Worm (Caenorhabditis elegans) whole organism, late embryonic: ENCODE measurements around the gene clp-7.
A peak's percentile ranks its signal among the peaks of the same experiment; 100 is the strongest.

Experiments
- C08G9.2 ChIP-seq: sonication (generic microtip); optimal IDR thresholded peaks from 2 replicates; lab custom pipeline; 2016; ENCODE audit warnings: mild to moderate bottlenecking, missing genetic modification characterization, moderate library complexity, missing compliant biosample characterization
- C38D4.7 ChIP-seq: fragments of 200-800 bp; sonication (Bioruptor generic); optimal IDR thresholded peaks from 2 replicates; lab custom pipeline; 2018; ENCODE audit warnings: mild to moderate bottlenecking, missing genetic modification characterization, moderate library complexity, missing compliant biosample characterization
- F13H6.1 ChIP-seq: sonication (generic microtip); optimal IDR thresholded peaks from 2 replicates; lab custom pipeline; 2016; ENCODE audit warnings: missing genetic modification characterization, missing compliant biosample characterization
- K09A11.1 ChIP-seq: sonication (generic microtip); optimal IDR thresholded peaks from 2 replicates; lab custom pipeline; 2017; ENCODE audit warnings: antibody characterized with exemption, mild to moderate bottlenecking, missing genetic modification characterization, missing compliant biosample characterization; ENCODE audit not compliant: insufficient read depth
- T23F11.4 ChIP-seq: fragments of 200-800 bp; sonication (Bioruptor generic); optimal IDR thresholded peaks from 2 replicates; lab custom pipeline; 2018; ENCODE audit warnings: mild to moderate bottlenecking, missing genetic modification characterization, missing compliant biosample characterization
- Y22D7AL.16 ChIP-seq: sonication (generic microtip); optimal IDR thresholded peaks from 2 replicates; lab custom pipeline; 2016; ENCODE audit warnings: missing genetic modification characterization, missing compliant biosample characterization
- ahr-1 ChIP-seq: sonication (generic microtip); optimal IDR thresholded peaks from 2 replicates; lab custom pipeline; 2016; ENCODE audit warnings: missing genetic modification characterization, missing compliant biosample characterization
- ceh-2 ChIP-seq: sonication (generic microtip); optimal IDR thresholded peaks from 2 replicates; lab custom pipeline; 2016; ENCODE audit warnings: missing genotype, missing genetic modification characterization, missing compliant biosample characterization
- ceh-30 ChIP-seq: fragments of 150-350 bp; optimal IDR thresholded peaks from 2 replicates; lab custom pipeline; 2014; ENCODE audit warnings: missing biosample characterization, missing genetic modification characterization
- ceh-34 ChIP-seq: sonication (generic microtip); optimal IDR thresholded peaks from 2 replicates; lab custom pipeline; 2016; ENCODE audit warnings: mild to moderate bottlenecking, missing genetic modification characterization, missing compliant biosample characterization
- ceh-45 ChIP-seq: fragments of 200-800 bp; sonication (Bioruptor generic); IDR thresholded peaks from 2 replicates; pipeline ENCODE4 v1.3.6; 2022; ENCODE audit warnings: missing genetic modification reagents, missing genetic modification characterization, missing compliant biosample characterization
- ceh-48 ChIP-seq: sonication (generic microtip); optimal IDR thresholded peaks from 2 replicates; lab custom pipeline; 2016; ENCODE audit warnings: missing genetic modification characterization, inconsistent platforms, missing compliant biosample characterization
- ceh-6 ChIP-seq: fragments of 200-800 bp; sonication (Bioruptor generic); optimal IDR thresholded peaks from 2 replicates; lab custom pipeline; 2018; ENCODE audit warnings: mild to moderate bottlenecking, missing genetic modification characterization, missing compliant biosample characterization
- ceh-9 ChIP-seq: sonication (generic microtip); optimal IDR thresholded peaks from 2 replicates; lab custom pipeline; 2016; ENCODE audit warnings: mild to moderate bottlenecking, missing genetic modification characterization, inconsistent platforms, missing compliant biosample characterization
- dmd-4 ChIP-seq: sonication (generic microtip); optimal IDR thresholded peaks from 2 replicates; lab custom pipeline; 2016; ENCODE audit warnings: borderline replicate concordance, missing genetic modification characterization, missing compliant biosample characterization
- dve-1 ChIP-seq: sonication (generic microtip); optimal IDR thresholded peaks from 2 replicates; lab custom pipeline; 2017; ENCODE audit warnings: antibody characterized with exemption, mild to moderate bottlenecking, missing genetic modification characterization, missing compliant biosample characterization
- elt-2 ChIP-seq: sonication (generic microtip); optimal IDR thresholded peaks from 2 replicates; lab custom pipeline; 2016; ENCODE audit warnings: missing genetic modification reagents, missing genetic modification characterization, missing compliant biosample characterization
- elt-4 ChIP-seq: sonication (generic microtip); optimal IDR thresholded peaks from 2 replicates; lab custom pipeline; 2016; ENCODE audit warnings: missing genetic modification characterization, missing compliant biosample characterization
- ets-4 ChIP-seq: sonication (generic microtip); optimal IDR thresholded peaks from 2 replicates; lab custom pipeline; 2016; ENCODE audit warnings: missing genetic modification characterization, missing compliant biosample characterization
- eyg-1 ChIP-seq: sonication (generic microtip); optimal IDR thresholded peaks from 2 replicates; lab custom pipeline; 2016; ENCODE audit warnings: missing genotype, missing genetic modification characterization, missing compliant biosample characterization
- fax-1 ChIP-seq: sonication (generic microtip); optimal IDR thresholded peaks from 2 replicates; lab custom pipeline; 2016; ENCODE audit warnings: missing genotype, missing genetic modification characterization, missing compliant biosample characterization
- fkh-10 ChIP-seq: fragments of 150-350 bp; optimal IDR thresholded peaks from 2 replicates; lab custom pipeline; 2014; ENCODE audit warnings: missing biosample characterization, missing genetic modification reagents, missing genetic modification characterization
- fkh-6 ChIP-seq: sonication (generic microtip); optimal IDR thresholded peaks from 2 replicates; lab custom pipeline; 2016; ENCODE audit warnings: missing genetic modification characterization, missing compliant biosample characterization
- hlh-13 ChIP-seq: fragments of 200-800 bp; sonication (Bioruptor generic); optimal IDR thresholded peaks from 2 replicates; lab custom pipeline; 2018; ENCODE audit warnings: mild to moderate bottlenecking, missing genetic modification characterization, missing compliant biosample characterization
- hlh-30 ChIP-seq: sonication (generic microtip); optimal IDR thresholded peaks from 2 replicates; lab custom pipeline; 2017; ENCODE audit warnings: antibody characterized with exemption, missing genetic modification characterization, missing compliant biosample characterization; ENCODE audit not compliant: insufficient read depth
- hlh-6 ChIP-seq: sonication (generic microtip); optimal IDR thresholded peaks from 2 replicates; lab custom pipeline; 2016; ENCODE audit warnings: missing genotype, missing genetic modification characterization, missing compliant biosample characterization
- lim-6 ChIP-seq: sonication (generic microtip); optimal IDR thresholded peaks from 2 replicates; lab custom pipeline; 2016; ENCODE audit warnings: missing genetic modification characterization, missing compliant biosample characterization
- madf-2 ChIP-seq: sonication (generic microtip); optimal IDR thresholded peaks from 2 replicates; lab custom pipeline; 2017; ENCODE audit warnings: missing genetic modification characterization, missing compliant biosample characterization
- mec-3 ChIP-seq: sonication (generic microtip); optimal IDR thresholded peaks from 2 replicates; lab custom pipeline; 2016; ENCODE audit warnings: borderline replicate concordance, missing genetic modification characterization, missing compliant biosample characterization
- nfya-1 ChIP-seq: sonication (generic microtip); optimal IDR thresholded peaks from 2 replicates; lab custom pipeline; 2017; ENCODE audit warnings: missing genetic modification characterization, mild to moderate bottlenecking, missing compliant biosample characterization, antibody characterized with exemption, moderate library complexity
- nhr-232 ChIP-seq: sonication (generic microtip); optimal IDR thresholded peaks from 2 replicates; lab custom pipeline; 2016; ENCODE audit warnings: missing genetic modification characterization, missing compliant biosample characterization
- odd-2 ChIP-seq: sonication (generic microtip); optimal IDR thresholded peaks from 2 replicates; lab custom pipeline; 2017; ENCODE audit warnings: antibody characterized with exemption, mild to moderate bottlenecking, missing genetic modification characterization, missing compliant biosample characterization
- pag-3 ChIP-seq: sonication (generic microtip); optimal IDR thresholded peaks from 2 replicates; lab custom pipeline; 2016; ENCODE audit warnings: missing compliant biosample characterization, missing genetic modification characterization, borderline replicate concordance
- pax-1 ChIP-seq: fragments of 150-350 bp; optimal IDR thresholded peaks from 2 replicates; lab custom pipeline; 2014; ENCODE audit warnings: missing biosample characterization, missing genetic modification characterization
- pha-4 ChIP-seq: fragments of 150-350 bp; optimal IDR thresholded peaks from 2 replicates; lab custom pipeline; 2018; ENCODE audit warnings: missing biosample characterization, missing genetic modification reagents, missing genetic modification characterization
- pqm-1 ChIP-seq: sonication (generic microtip); optimal IDR thresholded peaks from 2 replicates; lab custom pipeline; 2016; ENCODE audit warnings: missing genetic modification characterization, missing compliant biosample characterization
- pros-1 ChIP-seq: fragments of 150-350 bp; optimal IDR thresholded peaks from 2 replicates; lab custom pipeline; 2014; ENCODE audit warnings: missing biosample characterization, missing genetic modification reagents, missing genetic modification characterization
- ref-2 ChIP-seq: sonication (generic microtip); optimal IDR thresholded peaks from 2 replicates; lab custom pipeline; 2016; ENCODE audit warnings: missing genetic modification characterization, missing compliant biosample characterization
- rnt-1 ChIP-seq: sonication (generic microtip); optimal IDR thresholded peaks from 2 replicates; lab custom pipeline; 2016; ENCODE audit warnings: missing genetic modification characterization, missing compliant biosample characterization
- sdc-2 ChIP-seq: sonication (generic microtip); optimal IDR thresholded peaks from 2 replicates; lab custom pipeline; 2016; ENCODE audit warnings: missing genotype, missing genetic modification characterization, missing compliant biosample characterization
- sox-2 ChIP-seq: fragments of 200-800 bp; sonication (Bioruptor generic); IDR thresholded peaks from 2 replicates; pipeline ENCODE4 v1.3.6; 2022; ENCODE audit warnings: missing genetic modification reagents, missing genetic modification characterization, missing compliant biosample characterization
- sox-4 ChIP-seq: sonication (generic microtip); optimal IDR thresholded peaks from 2 replicates; lab custom pipeline; 2017; ENCODE audit warnings: mild to moderate bottlenecking, missing genetic modification characterization, inconsistent platforms, missing compliant biosample characterization
- syd-9 ChIP-seq: sonication (generic microtip); optimal IDR thresholded peaks from 2 replicates; lab custom pipeline; 2016; ENCODE audit warnings: mild to moderate bottlenecking, missing genetic modification characterization, moderate library complexity, missing compliant biosample characterization
- tbx-2 ChIP-seq: sonication (generic microtip); optimal IDR thresholded peaks from 2 replicates; lab custom pipeline; 2016; ENCODE audit warnings: missing genetic modification characterization, missing compliant biosample characterization
- tbx-7 ChIP-seq: sonication (generic microtip); optimal IDR thresholded peaks from 2 replicates; lab custom pipeline; 2016; ENCODE audit warnings: missing genotype, missing genetic modification characterization, missing compliant biosample characterization
- ttx-3 ChIP-seq: sonication (generic microtip); optimal IDR thresholded peaks from 2 replicates; lab custom pipeline; 2016; ENCODE audit warnings: missing genetic modification reagents, missing genetic modification characterization, missing compliant biosample characterization
- unc-3 ChIP-seq, 2 experiments: fragments of 200-800 bp in 1 of 2; sonication (Bioruptor generic) in 1 of 2; sonication (generic microtip) in 1 of 2; conservative IDR thresholded peaks in 1 of 2; optimal IDR thresholded peaks in 1 of 2; 2 replicates each; pipeline versions ENCODE4 v1.3.6 to Lab custom; 2016 to 2022; ENCODE audit warnings: missing compliant biosample characterization in 2 of 2, missing genetic modification characterization in 2 of 2, missing genetic modification reagents in 1 of 2
- unc-42 ChIP-seq: sonication (generic microtip); optimal IDR thresholded peaks from 2 replicates; lab custom pipeline; 2016; ENCODE audit warnings: missing genotype, missing genetic modification characterization, missing compliant biosample characterization
- unc-55 ChIP-seq: sonication (generic microtip); optimal IDR thresholded peaks from 2 replicates; lab custom pipeline; 2017; ENCODE audit warnings: missing biosample characterization, missing genetic modification reagents, missing genetic modification characterization
- unc-86 ChIP-seq: sonication (generic microtip); optimal IDR thresholded peaks from 2 replicates; lab custom pipeline; 2016; ENCODE audit warnings: missing genetic modification characterization, missing compliant biosample characterization
- zip-5 ChIP-seq: sonication (generic microtip); optimal IDR thresholded peaks from 2 replicates; lab custom pipeline; 2016; ENCODE audit warnings: missing genetic modification characterization, missing compliant biosample characterization
- ztf-16 ChIP-seq: sonication (generic microtip); optimal IDR thresholded peaks from 2 replicates; lab custom pipeline; 2017; ENCODE audit warnings: missing genetic modification characterization, missing compliant biosample characterization

The clp-7 gene

DNA sequence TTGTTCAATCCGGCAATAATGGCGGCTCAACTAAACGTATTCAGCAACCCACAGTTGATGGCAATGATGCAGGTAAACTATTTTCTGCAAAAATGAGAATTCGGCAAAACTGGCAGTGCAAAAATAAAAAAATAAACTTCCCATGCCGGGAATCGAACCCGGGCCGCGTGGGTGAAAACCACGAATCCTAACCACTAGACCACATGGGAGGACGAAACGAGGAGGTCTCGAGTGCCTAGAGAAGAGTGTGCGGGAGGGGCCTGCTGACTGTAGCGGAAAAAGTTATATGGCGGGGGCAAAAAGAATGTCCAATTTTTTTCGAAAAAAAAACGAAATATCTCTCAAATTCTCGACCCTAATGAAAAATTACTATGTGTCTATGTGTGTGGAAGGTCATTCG is 57.7 kb downstream of the clp-7 start:
- TF ChIP-seq zip-5 (tag; lab: Kevin White, UChicago) (peak; percentile 10), fax-1 (tag; lab: Kevin White, UChicago) (peak; percentile 29), fkh-6 (tag; lab: Kevin White, UChicago) (peak; percentile 81), C08G9.2 (peak; percentile 68), pag-3 (no peak), mec-3 (tag; lab: Kevin White, UChicago) (no peak), tbx-2 (tag; lab: Kevin White, UChicago) (peak; percentile 40), ceh-2 (tag; lab: Kevin White, UChicago) (no peak), sdc-2 (tag; lab: Kevin White, UChicago) (peak; percentile 59), unc-42 (tag; lab: Kevin White, UChicago) (peak; percentile 1), odd-2 (tag; lab: Kevin White, UChicago) (no peak), C38D4.7 (GFP tag; lab: Kevin White, UChicago) (peak; percentile 58), lim-6 (tag; lab: Kevin White, UChicago) (no peak), ceh-9 (tag; lab: Kevin White, UChicago) (peak; percentile 2), ets-4 (tag; lab: Kevin White, UChicago) (no peak), F13H6.1 (tag; lab: Kevin White, UChicago) (peak; percentile 42), ceh-45 (GFP tag; lab: Robert Waterston, UW) (no peak; the same call in 1 of the 2 replicates), elt-4 (tag; lab: Kevin White, UChicago) (no peak), nhr-232 (peak; percentile 73), ahr-1 (tag; lab: Kevin White, UChicago) (peak; percentile 29), hlh-6 (tag; lab: Kevin White, UChicago) (peak; percentile 80), ttx-3 (tag; lab: Kevin White, UChicago) (peak; percentile 63), ceh-34 (tag; lab: Kevin White, UChicago) (peak; percentile 54), hlh-30 (tag; lab: Kevin White, UChicago) (no peak), hlh-13 (GFP tag; lab: Kevin White, UChicago) (peak; percentile 50), ceh-30 (tag; lab: Kevin White, UChicago) (no peak), sox-2 (GFP tag; lab: Robert Waterston, UW) (peak; percentile 43; the same call in 1 of the 2 replicates), elt-2 (tag; lab: Kevin White, UChicago) (peak; percentile 82), dmd-4 (tag; lab: Kevin White, UChicago) (no peak), pqm-1 (tag; lab: Kevin White, UChicago) (no peak), nfya-1 (tag; lab: Kevin White, UChicago) (peak; percentile 16), unc-55 (GFP tag; lab: Kevin White, UChicago) (no peak), ceh-48 (tag; lab: Kevin White, UChicago) (peak; percentile 54), dve-1 (no peak), tbx-7 (tag; lab: Kevin White, UChicago) (peak; percentile 32), rnt-1 (tag; lab: Kevin White, UChicago) (peak; percentile 50), unc-3 (GFP tag; conservative IDR thresholded peaks at IDR 0.05; lab: Robert Waterston, UW) (0 out of 2 replicates have a peak, but pooled peaks have one; percentile 49), unc-3 (tag; optimal IDR thresholded peaks at IDR 0.05; lab: Kevin White, UChicago) (peak; percentile 49), ceh-6 (GFP tag; lab: Kevin White, UChicago) (peak; percentile 72), fkh-10 (GFP tag; lab: Kevin White, UChicago) (peak; percentile 36), ref-2 (tag; lab: Kevin White, UChicago) (peak; percentile 64), eyg-1 (tag; lab: Kevin White, UChicago) (peak; percentile 37), ztf-16 (tag; lab: Kevin White, UChicago) (peak; percentile 33), T23F11.4 (peak; percentile 59), sox-4 (tag; lab: Kevin White, UChicago) (peak; percentile 61), syd-9 (tag; lab: Kevin White, UChicago) (peak; percentile 28), pros-1 (tag; lab: Kevin White, UChicago) (no peak), unc-86 (tag; lab: Kevin White, UChicago) (peak; percentile 28), madf-2 (peak; percentile 69), pha-4 (tag; lab: Kevin White, UChicago) (no peak), K09A11.1 (tag; lab: Kevin White, UChicago) (peak; percentile 9), pax-1 (tag; lab: Kevin White, UChicago) (no peak), Y22D7AL.16 (tag; lab: Kevin White, UChicago) (peak; percentile 59)
